Worm (Caenorhabditis elegans): ENCODE results near the gene C46F11.4.

The C46F11.4 gene

ce11 chrIII:3672839-3673238, 8.7 kb upstream of the C46F11.4 start:
- TF ChIP-seq ceh-82 (tag; optimal IDR thresholded peaks at IDR 0.05) (no peak), snpc-4 (tag; optimal IDR thresholded peaks at IDR 0.05) (no peak), alr-1 (tag; optimal IDR thresholded peaks at IDR 0.05) (no peak), ztf-11 (tag; optimal IDR thresholded peaks at IDR 0.05) (no peak), sem-4 (tag; optimal IDR thresholded peaks at IDR 0.05) (peak; percentile 4), crh-2 (tag; optimal IDR thresholded peaks at IDR 0.05) (peak; percentile 48), nhr-12 (tag; optimal IDR thresholded peaks at IDR 0.05) (no peak), nhr-77 (tag; optimal IDR thresholded peaks at IDR 0.05) (no peak), skn-1 (tag; optimal IDR thresholded peaks at IDR 0.05) (no peak), blmp-1 (tag; optimal IDR thresholded peaks at IDR 0.05; ENCODE audit: insufficient read depth) (peak; percentile 11), F13H6.1 (tag; optimal IDR thresholded peaks at IDR 0.05) (peak; percentile 54), lsy-2 (tag; optimal IDR thresholded peaks at IDR 0.05) (peak in 1 of 2 experiments; percentile 20), sma-9 (GFP tag; optimal IDR thresholded peaks at IDR 0.05) (peak; percentile 12), sma-9 (tag; optimal IDR thresholded peaks at IDR 0.05) (no peak), C34F6.9 (tag; optimal IDR thresholded peaks at IDR 0.05) (no peak), lin-11 (tag; optimal IDR thresholded peaks at IDR 0.05) (no peak), nhr-10 (tag; optimal IDR thresholded peaks at IDR 0.05) (no peak), nhr-23 (tag; optimal IDR thresholded peaks at IDR 0.05) (no peak), nhr-21 (tag; optimal IDR thresholded peaks at IDR 0.05) (no peak), lin-13 (GFP tag; optimal IDR thresholded peaks at IDR 0.05) (peak; percentile 22), elt-1 (tag; optimal IDR thresholded peaks at IDR 0.05) (no peak), sma-3 (GFP tag; optimal IDR thresholded peaks at IDR 0.05) (no peak), nhr-129 (tag; optimal IDR thresholded peaks at IDR 0.05) (peak; percentile 38), nhr-25 (tag; optimal IDR thresholded peaks at IDR 0.05) (peak; percentile 65), peb-1 (tag; optimal IDR thresholded peaks at IDR 0.05) (no peak), nhr-11 (tag; optimal IDR thresholded peaks at IDR 0.05) (no peak)

ce11 chrIII:3670984-3671383, 6.9 kb upstream of the C46F11.4 start:
- TF ChIP-seq zag-1 (tag; optimal IDR thresholded peaks at IDR 0.05) (no peak), ZK546.5 (tag; optimal IDR thresholded peaks at IDR 0.05) (no peak), nhr-129 (tag; optimal IDR thresholded peaks at IDR 0.05) (no peak), dmd-4 (tag; optimal IDR thresholded peaks at IDR 0.05) (no peak), nhr-25 (tag; optimal IDR thresholded peaks at IDR 0.05) (no peak), egl-27 (tag; optimal IDR thresholded peaks at IDR 0.05) (no peak), lsy-2 (tag; optimal IDR thresholded peaks at IDR 0.05) (peak in 1 of 2 experiments; percentile 41), lin-39 (tag; optimal IDR thresholded peaks at IDR 0.05) (no peak), elt-3 (tag; optimal IDR thresholded peaks at IDR 0.05) (no peak), unc-62 (GFP tag; optimal IDR thresholded peaks at IDR 0.05) (no peak), ama-1 (optimal IDR thresholded peaks at IDR 0.05) (no peak), sem-4 (tag; optimal IDR thresholded peaks at IDR 0.05) (no peak), Y55F3AM.14 (GFP tag; optimal IDR thresholded peaks at IDR 0.05) (no peak), nhr-21 (tag; optimal IDR thresholded peaks at IDR 0.05) (peak; percentile 39), F13H6.1 (tag; optimal IDR thresholded peaks at IDR 0.05) (no peak), crh-2 (tag; optimal IDR thresholded peaks at IDR 0.05) (peak; percentile 29), unc-55 (GFP tag; optimal IDR thresholded peaks at IDR 0.05) (peak; percentile 13), lin-11 (tag; optimal IDR thresholded peaks at IDR 0.05) (no peak), ztf-1 (GFP tag; conservative IDR thresholded peaks at IDR 0.05) (no peak), nhr-11 (tag; optimal IDR thresholded peaks at IDR 0.05) (no peak), sma-3 (GFP tag; optimal IDR thresholded peaks at IDR 0.05) (no peak), C34F6.9 (tag; optimal IDR thresholded peaks at IDR 0.05) (peak; percentile 29), unc-39 (tag; optimal IDR thresholded peaks at IDR 0.05) (no peak), skn-1 (tag; optimal IDR thresholded peaks at IDR 0.05) (no peak), gmeb-1 (tag; optimal IDR thresholded peaks at IDR 0.05) (no peak), ztf-4 (tag; optimal IDR thresholded peaks at IDR 0.05) (peak; percentile 45)

DNA sequence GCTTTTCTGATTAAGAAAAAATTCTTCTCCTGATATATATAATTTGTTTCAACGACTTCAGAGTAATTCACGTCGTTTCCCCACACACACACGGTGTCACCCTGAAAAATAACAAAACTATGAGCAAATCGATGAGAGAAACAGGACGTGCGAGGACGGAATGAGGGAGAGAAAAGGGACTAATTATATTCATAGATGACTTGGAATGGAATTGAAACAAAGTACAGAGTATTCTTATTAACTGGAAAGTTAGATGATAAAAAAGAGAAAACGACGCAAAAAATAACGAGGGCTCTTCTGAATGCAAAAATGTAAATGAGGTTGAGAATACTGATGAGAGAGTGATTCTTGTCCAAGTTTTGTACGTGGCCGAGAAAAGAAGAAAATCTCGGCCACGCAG, 6.2 kb upstream of the C46F11.4 start, which contains the start of gene C46F11.6:
C46F11.6 (minus strand) TSS at position 101 of the 400 bp plus-strand sequence.
- no peak for TF ChIP-seq elt-3 (tag; optimal IDR thresholded peaks at IDR 0.05)
- no peak for TF ChIP-seq ama-1 (optimal IDR thresholded peaks at IDR 0.05)
- TF ChIP-seq nhr-77 (tag; optimal IDR thresholded peaks at IDR 0.05) = no peak
- TF ChIP-seq unc-39 (tag; optimal IDR thresholded peaks at IDR 0.05) = no peak
- no peak for TF ChIP-seq aly-2 (tag; optimal IDR thresholded peaks at IDR 0.05)
- TF ChIP-seq C34F6.9 (tag; optimal IDR thresholded peaks at IDR 0.05) = no peak
- TF ChIP-seq nhr-11 (tag; optimal IDR thresholded peaks at IDR 0.05) = no peak
- no peak for TF ChIP-seq skn-1 (tag; optimal IDR thresholded peaks at IDR 0.05)
- no peak for TF ChIP-seq egl-27 (tag; optimal IDR thresholded peaks at IDR 0.05)
- no peak for TF ChIP-seq sem-4 (tag; optimal IDR thresholded peaks at IDR 0.05)
- TF ChIP-seq ztf-11 (tag; optimal IDR thresholded peaks at IDR 0.05) = no peak
- no peak for TF ChIP-seq nhr-10 (tag; optimal IDR thresholded peaks at IDR 0.05)
- no peak for TF ChIP-seq snpc-4 (tag; optimal IDR thresholded peaks at IDR 0.05)
- no peak for TF ChIP-seq fos-1 (tag; optimal IDR thresholded peaks at IDR 0.05)
